Worm (Caenorhabditis elegans) whole organism, L2 larva: ENCODE data around the gene snpc-3.1.

Experiments used
- R02D3.7 ChIP-seq: fragments of 150-350 bp; optimal IDR thresholded peaks from 2 replicates; lab custom pipeline; 2014; ENCODE audit warnings: missing biosample characterization, missing genetic modification characterization
- aly-2 ChIP-seq: fragments of 150-350 bp; optimal IDR thresholded peaks from 2 replicates; lab custom pipeline; 2014; ENCODE audit warnings: missing biosample characterization, missing genetic modification characterization
- ama-1 ChIP-seq: fragments of 150-350 bp; optimal IDR thresholded peaks from 2 replicates; lab custom pipeline; 2018; ENCODE audit warnings: inconsistent platforms
- ceh-82 ChIP-seq: fragments of 150-350 bp; optimal IDR thresholded peaks from 2 replicates; lab custom pipeline; 2014; ENCODE audit warnings: missing biosample characterization, missing genetic modification characterization
- fos-1 ChIP-seq: fragments of 150-350 bp; optimal IDR thresholded peaks from 2 replicates; lab custom pipeline; 2014; ENCODE audit warnings: missing biosample characterization, missing genetic modification characterization
- mdl-1 ChIP-seq, 2 experiments: fragments of 150-350 bp in 1 of 2; sonication (generic microtip) in 1 of 2; optimal IDR thresholded peaks; 2 replicates each; lab custom pipeline; 2017; ENCODE audit warnings: missing biosample characterization in 2 of 2, missing genetic modification characterization in 2 of 2
- nhr-12 ChIP-seq: fragments of 150-350 bp; optimal IDR thresholded peaks from 2 replicates; lab custom pipeline; 2014; ENCODE audit warnings: missing biosample characterization, missing genetic modification characterization
- skn-1 ChIP-seq: sonication (generic microtip); optimal IDR thresholded peaks from 2 replicates; lab custom pipeline; 2017; ENCODE audit warnings: missing biosample characterization, missing genetic modification characterization
- snpc-4 ChIP-seq: fragments of 150-350 bp; optimal IDR thresholded peaks from 2 replicates; lab custom pipeline; 2014; ENCODE audit warnings: missing biosample characterization, missing genetic modification characterization
- unc-62 ChIP-seq: fragments of 150-350 bp; optimal IDR thresholded peaks from 2 replicates; lab custom pipeline; 2014; ENCODE audit warnings: missing biosample characterization, missing genetic modification reagents, missing genetic modification characterization
- zag-1 ChIP-seq: fragments of 150-350 bp; optimal IDR thresholded peaks from 2 replicates; lab custom pipeline; 2014; ENCODE audit warnings: missing biosample characterization, missing genetic modification characterization

ce11 chrIV:5452667-5453066 is 33.4 kb downstream of the snpc-3.1 start, which contains the start of gene Y4C6A.4:
- TF ChIP-seq zag-1 (no peak), ama-1 (no peak), snpc-4 (tag; lab: Kevin White, UChicago) (no peak), skn-1 (tag; lab: Kevin White, UChicago) (no peak), fos-1 (tag; lab: Kevin White, UChicago) (no peak), nhr-12 (tag; lab: Kevin White, UChicago) (no peak), unc-62 (GFP tag; lab: Kevin White, UChicago) (no peak), aly-2 (tag; lab: Kevin White, UChicago) (no peak), R02D3.7 (no peak), ceh-82 (tag; lab: Kevin White, UChicago) (no peak), mdl-1 (tag; optimal IDR thresholded peaks at IDR 0.05; lab: Kevin White, UChicago) (no peak)
